Fruit fly (Drosophila melanogaster): ENCODE measurements around the gene Acer.

Gene Acer

DNA sequence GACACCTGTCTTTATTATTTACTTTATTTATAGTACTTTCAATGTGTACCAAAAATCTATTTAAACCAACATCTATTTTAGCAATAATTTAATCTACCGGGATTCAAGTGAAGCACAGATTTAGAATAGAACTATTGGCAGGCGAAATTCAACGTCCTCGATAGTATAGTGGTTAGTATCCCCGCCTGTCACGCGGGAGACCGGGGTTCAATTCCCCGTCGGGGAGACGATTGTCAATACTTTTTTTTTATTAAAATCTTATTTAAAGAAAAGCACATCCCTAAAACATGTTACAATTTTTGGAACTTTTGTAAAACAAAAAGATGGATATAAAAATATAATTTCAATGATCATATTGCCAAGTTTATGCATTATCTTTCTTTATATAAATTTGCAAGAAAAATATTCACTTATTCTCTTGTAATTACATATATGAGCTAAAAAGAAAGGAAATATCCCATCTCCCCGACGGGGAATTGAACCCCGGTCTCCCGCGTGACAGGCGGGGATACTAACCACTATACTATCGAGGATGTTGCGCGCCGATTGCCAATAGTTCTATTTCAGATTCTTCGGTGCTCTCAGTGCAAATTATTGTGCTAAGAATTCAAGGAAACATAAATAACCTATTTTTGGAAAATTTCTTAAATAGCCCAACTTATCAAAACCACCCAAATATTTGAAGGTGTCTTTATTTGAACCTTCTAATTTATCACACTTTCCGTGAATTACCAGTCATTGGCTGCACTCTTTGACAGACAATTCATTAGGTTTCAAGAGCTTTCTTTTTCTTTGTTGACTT lies 39.9 kb upstream of the Acer start, which contains the start of gene CG43796 (continued):
- no peak for TF ChIP-seq slou (GFP tag; optimal IDR thresholded peaks at IDR 0.05)
- no peak for TF ChIP-seq CG9797 (GFP tag; optimal IDR thresholded peaks at IDR 0.05)
- TF ChIP-seq Neu2 (GFP tag; optimal IDR thresholded peaks at IDR 0.05; ENCODE audit: borderline replicate concordance): no peak
- no peak for TF ChIP-seq p53 (GFP tag; optimal IDR thresholded peaks at IDR 0.05)
- peak; percentile 68 for TF ChIP-seq HLH4C (GFP tag; IDR thresholded peaks at IDR 0.05; ENCODE audit: partially characterized antibody)
- TF ChIP-seq CG15479 (GFP tag; optimal IDR thresholded peaks at IDR 0.05): peak; percentile 54
- no peak for TF ChIP-seq CG9609 (GFP tag; optimal IDR thresholded peaks at IDR 0.05)
- TF ChIP-seq Vsx1 (GFP tag; optimal IDR thresholded peaks at IDR 0.05): no peak
- no peak for TF ChIP-seq CkIIα-i1 (GFP tag; IDR thresholded peaks at IDR 0.05)
- no peak for TF ChIP-seq CoRest (tag; optimal IDR thresholded peaks at IDR 0.05)
- no peak for TF ChIP-seq da (GFP tag; optimal IDR thresholded peaks at IDR 0.05)
- no peak for TF ChIP-seq scrt (GFP tag; optimal IDR thresholded peaks at IDR 0.05)
- TF ChIP-seq CG42726 (GFP tag; IDR thresholded peaks at IDR 0.05; ENCODE audit: partially characterized antibody): peak; percentile 41
- TF ChIP-seq CG11247 (GFP tag; IDR thresholded peaks at IDR 0.05): no peak
- no peak for TF ChIP-seq CG32767 (GFP tag; IDR thresholded peaks at IDR 0.05)
- no peak for TF ChIP-seq E2f1 (GFP tag; IDR thresholded peaks at IDR 0.05)
- TF ChIP-seq CG14710 (tag; optimal IDR thresholded peaks at IDR 0.05): no peak
- peak; percentile 0 for TF ChIP-seq sd (tag; optimal IDR thresholded peaks at IDR 0.05)
- no peak for TF ChIP-seq dm (GFP tag; optimal IDR thresholded peaks at IDR 0.05)
- no peak for TF ChIP-seq HLH3B (GFP tag; IDR thresholded peaks at IDR 0.05)
- TF ChIP-seq CG14860 (GFP tag; IDR thresholded peaks at IDR 0.05; ENCODE audit: partially characterized antibody): peak; percentile 60
- no peak for TF ChIP-seq Rfx (GFP tag; IDR thresholded peaks at IDR 0.05)
- TF ChIP-seq CG34422 (GFP tag; IDR thresholded peaks at IDR 0.05): no peak
- TF ChIP-seq Ptx1 (GFP tag; IDR thresholded peaks at IDR 0.05): no peak
- no peak for TF ChIP-seq CG14965 (GFP tag; optimal IDR thresholded peaks at IDR 0.05; ENCODE audit: borderline replicate concordance)
- no peak for TF ChIP-seq CG1024 (GFP tag; IDR thresholded peaks at IDR 0.05)
- TF ChIP-seq ap (GFP tag; IDR thresholded peaks at IDR 0.05): no peak
- no peak for TF ChIP-seq CG9215 (GFP tag; IDR thresholded peaks at IDR 0.05)
- no peak for TF ChIP-seq HLHmδ (GFP tag; optimal IDR thresholded peaks at IDR 0.05)
- no peak for TF ChIP-seq Dfd (GFP tag; optimal IDR thresholded peaks at IDR 0.05)
- TF ChIP-seq CG17802 (tag; optimal IDR thresholded peaks at IDR 0.05): no peak
- no peak for TF ChIP-seq Abd-B (GFP tag; optimal IDR thresholded peaks at IDR 0.05)
- no peak for TF ChIP-seq CG12071 (GFP tag; optimal IDR thresholded peaks at IDR 0.05)
- no peak for TF ChIP-seq CG7556 (GFP tag; optimal IDR thresholded peaks at IDR 0.05)
- TF ChIP-seq Trl (optimal IDR thresholded peaks at IDR 0.05): no peak
- TF ChIP-seq Trl (GFP tag; optimal IDR thresholded peaks at IDR 0.05): no peak
- no peak for TF ChIP-seq dati (GFP tag; IDR thresholded peaks at IDR 0.05)
- TF ChIP-seq CG7963 (GFP tag; IDR thresholded peaks at IDR 0.05; ENCODE audit: partially characterized antibody): peak; percentile 65; the same call in 1 of the 3 replicates
- TF ChIP-seq C15 (GFP tag; IDR thresholded peaks at IDR 0.05): no peak
- TF ChIP-seq CG6791 (GFP tag; IDR thresholded peaks at IDR 0.05; ENCODE audit: partially characterized antibody): peak; percentile 87
- no peak for TF ChIP-seq Oaz (GFP tag; IDR thresholded peaks at IDR 0.05)
- TF ChIP-seq Scr (GFP tag; IDR thresholded peaks at IDR 0.05; ENCODE audit: partially characterized antibody): peak; percentile 65
- TF ChIP-seq mirr (GFP tag; optimal IDR thresholded peaks at IDR 0.05): no peak
- no peak for TF ChIP-seq Elba2 (GFP tag; optimal IDR thresholded peaks at IDR 0.05)
- no peak for TF ChIP-seq oc (tag; optimal IDR thresholded peaks at IDR 0.05)
- TF ChIP-seq Xbp1 (GFP tag; optimal IDR thresholded peaks at IDR 0.05): no peak
- TF ChIP-seq Rx (GFP tag; IDR thresholded peaks at IDR 0.05): no peak
- peak; percentile 22 for TF ChIP-seq exex (tag; optimal IDR thresholded peaks at IDR 0.05)
- no peak for TF ChIP-seq Dip3 (GFP tag; optimal IDR thresholded peaks at IDR 0.05)
- TF ChIP-seq bab2 (GFP tag; optimal IDR thresholded peaks at IDR 0.05): no peak
